Fruit fly (Drosophila melanogaster): Measurements from ENCODE around the gene CG3939.
A peak's percentile ranks its signal among the peaks of the same experiment; 100 is the strongest.

Gene CG3939

dm6 chrX:3157048-3157703 lies 17.6 kb upstream of the CG3939 start (continued):
- TF ChIP-seq CG33557 (GFP tag; optimal IDR thresholded peaks at IDR 0.05) (no peak), jumu (GFP tag; optimal IDR thresholded peaks at IDR 0.05) (no peak), NfI (GFP tag; optimal IDR thresholded peaks at IDR 0.05) (peak; percentile 27), zf30C (GFP tag; optimal IDR thresholded peaks at IDR 0.05) (peak; percentile 1), zen2 (GFP tag; IDR thresholded peaks at IDR 0.05; ENCODE audit: partially characterized antibody) (no peak), CG10654 (GFP tag; optimal IDR thresholded peaks at IDR 0.05) (no peak), CG6765 (GFP tag; optimal IDR thresholded peaks at IDR 0.05) (no peak), Mrtf (GFP tag; IDR thresholded peaks at IDR 0.05) (no peak), CG6272 (GFP tag; IDR thresholded peaks at IDR 0.05) (no peak), CG7987 (GFP tag; optimal IDR thresholded peaks at IDR 0.05) (no peak), tgo (GFP tag; IDR thresholded peaks at IDR 0.05) (peak; percentile 37; the same call in 2 of the 3 replicates), CG32532 (GFP tag; IDR thresholded peaks at IDR 0.05) (peak; percentile 72), yki (optimal IDR thresholded peaks at IDR 0.05) (no peak), dpn (GFP tag; optimal IDR thresholded peaks at IDR 0.05) (peak in 1 of 2 experiments; percentile 37), fru (optimal IDR thresholded peaks at IDR 0.05) (no peak), zfh1 (GFP tag; IDR thresholded peaks at IDR 0.05) (no peak), dan (GFP tag; IDR thresholded peaks at IDR 0.05) (no peak), insv (GFP tag; optimal IDR thresholded peaks at IDR 0.05) (no peak), D19B (GFP tag; optimal IDR thresholded peaks at IDR 0.05) (peak; percentile 16), ind (GFP tag; optimal IDR thresholded peaks at IDR 0.05) (peak; percentile 26), jing (GFP tag; optimal IDR thresholded peaks at IDR 0.05) (no peak), CG9437 (GFP tag; optimal IDR thresholded peaks at IDR 0.05) (no peak), Spps (tag; optimal IDR thresholded peaks at IDR 0.05) (no peak), crol (GFP tag; IDR thresholded peaks at IDR 0.05) (0 out of 2 replicates have a peak, but pooled peaks have one; percentile 33), gcm2 (GFP tag; optimal IDR thresholded peaks at IDR 0.05) (no peak), Six4 (GFP tag; optimal IDR thresholded peaks at IDR 0.05) (no peak), dmrt99B (tag; optimal IDR thresholded peaks at IDR 0.05) (peak; percentile 31), CG3163 (GFP tag; optimal IDR thresholded peaks at IDR 0.05) (no peak), sisA (GFP tag; IDR thresholded peaks at IDR 0.05) (no peak), CG2116 (GFP tag; optimal IDR thresholded peaks at IDR 0.05) (no peak), lilli (GFP tag; optimal IDR thresholded peaks at IDR 0.05) (peak; percentile 24), CG12391 (tag; optimal IDR thresholded peaks at IDR 0.05) (peak; percentile 27), CG31441 (GFP tag; IDR thresholded peaks at IDR 0.05) (no peak), cad (GFP tag; optimal IDR thresholded peaks at IDR 0.05) (no peak), CG8359 (GFP tag; optimal IDR thresholded peaks at IDR 0.05; ENCODE audit: borderline replicate concordance) (no peak), z (GFP tag; IDR thresholded peaks at IDR 0.05) (no peak), CG3995 (GFP tag; optimal IDR thresholded peaks at IDR 0.05) (no peak), vnd (GFP tag; IDR thresholded peaks at IDR 0.05; ENCODE audit: partially characterized antibody) (no peak), CG18764 (GFP tag; optimal IDR thresholded peaks at IDR 0.05) (no peak), gfzf (GFP tag; optimal IDR thresholded peaks at IDR 0.05) (no peak), Gug (GFP tag; IDR thresholded peaks at IDR 0.05) (peak; percentile 17; the same call in 2 of the 4 replicates), dm (GFP tag; optimal IDR thresholded peaks at IDR 0.05) (no peak), Kr (GFP tag; optimal IDR thresholded peaks at IDR 0.05) (no peak), zfh2 (GFP tag; optimal IDR thresholded peaks at IDR 0.05) (peak; percentile 20), sd (tag; optimal IDR thresholded peaks at IDR 0.05) (peak; percentile 19), mld (GFP tag; IDR thresholded peaks at IDR 0.05; ENCODE audit: partially characterized antibody) (no peak), CG2712 (tag; optimal IDR thresholded peaks at IDR 0.05) (peak; percentile 16), CG30403 (GFP tag; optimal IDR thresholded peaks at IDR 0.05) (peak; percentile 45), CkIIα-i1 (GFP tag; IDR thresholded peaks at IDR 0.05) (no peak), CG31388 (GFP tag; optimal IDR thresholded peaks at IDR 0.05) (no peak), CTCF (GFP tag; optimal IDR thresholded peaks at IDR 0.05) (no peak), cg (GFP tag; optimal IDR thresholded peaks at IDR 0.05) (no peak)
